Fruit fly (Drosophila melanogaster) whole organism, embryonic: ENCODE results near the gene CG8289.

Source experiments
- CG10147 ChIP-seq: fragments of 200-800 bp; sonication (Bioruptor generic); optimal IDR thresholded peaks from 2 replicates; lab custom pipeline; 2019; ENCODE audit warnings: missing biosample characterization, mild to moderate bottlenecking, missing genetic modification characterization, moderate library complexity
- CG10209 ChIP-seq: fragments of 200-800 bp; sonication (Bioruptor generic); optimal IDR thresholded peaks from 3 replicates; lab custom pipeline; 2017; ENCODE audit warnings: missing biosample characterization, mild to moderate bottlenecking, missing genetic modification characterization, missing genetic modification reagents
- CG10959 ChIP-seq: fragments of 200-800 bp; sonication (Bioruptor generic); IDR thresholded peaks from 2 replicates; pipeline ENCODE4 v1.3.6; 2022; ENCODE audit warnings: missing biosample characterization, missing genetic modification characterization
- CG12155 ChIP-seq: fragments of 200-800 bp; sonication (Bioruptor generic); optimal IDR thresholded peaks from 3 replicates; lab custom pipeline; 2016; ENCODE audit warnings: missing biosample characterization, missing genetic modification characterization
- CG12769 ChIP-seq: fragments of 200-800 bp; sonication (Bioruptor generic); optimal IDR thresholded peaks from 2 replicates; lab custom pipeline; 2019; ENCODE audit warnings: missing biosample characterization, mild to moderate bottlenecking, missing genetic modification characterization, moderate library complexity
- CG16813 ChIP-seq: fragments of 200-800 bp; sonication (Bioruptor generic); IDR thresholded peaks from 3 replicates; pipeline ENCODE4 v1.3.6; 2022; ENCODE audit warnings: missing biosample characterization, missing genetic modification characterization; ENCODE audit not compliant: partially characterized antibody
- CG16863 ChIP-seq: fragments of 200-800 bp; sonication (Bioruptor generic); optimal IDR thresholded peaks from 3 replicates; lab custom pipeline; 2016; ENCODE audit warnings: missing biosample characterization, missing genetic modification characterization
- CG17186 ChIP-seq: fragments of 200-800 bp; sonication (Bioruptor generic); optimal IDR thresholded peaks from 3 replicates; lab custom pipeline; 2017; ENCODE audit warnings: missing biosample characterization, missing genetic modification reagents, missing genetic modification characterization
- CG18476 ChIP-seq: fragments of 200-800 bp; sonication (Bioruptor generic); optimal IDR thresholded peaks from 2 replicates; lab custom pipeline; 2016; ENCODE audit warnings: missing biosample characterization, mild to moderate bottlenecking, missing genetic modification characterization
- CG31388 ChIP-seq: fragments of 200-800 bp; sonication (Bioruptor generic); optimal IDR thresholded peaks from 2 replicates; lab custom pipeline; 2016; ENCODE audit warnings: missing biosample characterization, missing genetic modification characterization
- CG3407 ChIP-seq: fragments of 200-800 bp; sonication (Bioruptor generic); optimal IDR thresholded peaks from 2 replicates; lab custom pipeline; 2018; ENCODE audit warnings: missing biosample characterization, mild to moderate bottlenecking, missing genetic modification characterization
- CG3838 ChIP-seq: fragments of 200-800 bp; sonication (Bioruptor generic); optimal IDR thresholded peaks from 3 replicates; lab custom pipeline; 2016; ENCODE audit warnings: missing biosample characterization, missing genetic modification characterization
- CG4328 ChIP-seq: fragments of 200-800 bp; sonication (Bioruptor generic); optimal IDR thresholded peaks from 3 replicates; lab custom pipeline; 2017; ENCODE audit warnings: missing biosample characterization, missing genetic modification reagents, missing genetic modification characterization
- CG4424 ChIP-seq: fragments of 200-800 bp; sonication (Bioruptor generic); optimal IDR thresholded peaks from 3 replicates; lab custom pipeline; 2016; ENCODE audit warnings: missing biosample characterization, missing genetic modification characterization
- CG6175 ChIP-seq: fragments of 200-800 bp; sonication (Bioruptor generic); IDR thresholded peaks from 3 replicates; pipeline ENCODE4 v1.3.6; 2022; ENCODE audit warnings: missing biosample characterization, missing genetic modification characterization
- CG7556 ChIP-seq: fragments of 200-800 bp; sonication (Bioruptor generic); optimal IDR thresholded peaks from 2 replicates; lab custom pipeline; 2017; ENCODE audit warnings: missing biosample characterization, mild to moderate bottlenecking, missing genetic modification characterization
- CG7839 ChIP-seq: fragments of 200-800 bp; sonication (Bioruptor generic); optimal IDR thresholded peaks from 3 replicates; lab custom pipeline; 2018; ENCODE audit warnings: missing biosample characterization, mild to moderate bottlenecking, missing genetic modification characterization, moderate library complexity
- CG9215 ChIP-seq: fragments of 200-800 bp; sonication (Bioruptor generic); IDR thresholded peaks from 2 replicates; pipeline ENCODE4 v1.3.6; 2022; ENCODE audit warnings: missing biosample characterization, missing genetic modification characterization
- CG9797 ChIP-seq: fragments of 200-800 bp; sonication (Bioruptor generic); optimal IDR thresholded peaks from 3 replicates; lab custom pipeline; 2018; ENCODE audit warnings: missing biosample characterization, mild to moderate bottlenecking, missing genetic modification characterization
- Chrac-16 ChIP-seq: fragments of 200-800 bp; sonication (Bioruptor generic); optimal IDR thresholded peaks from 3 replicates; lab custom pipeline; 2016; ENCODE audit warnings: missing biosample characterization, missing genetic modification characterization
- Deaf1 ChIP-seq: fragments of 200-800 bp; optimal IDR thresholded peaks from 3 replicates; lab custom pipeline; 2019; ENCODE audit warnings: missing biosample characterization, mild to moderate bottlenecking, missing genetic modification characterization, moderate library complexity
- Doc3 ChIP-seq: fragments of 200-800 bp; sonication (Bioruptor generic); IDR thresholded peaks from 3 replicates; pipeline ENCODE4 v1.3.6; 2022; ENCODE audit warnings: missing biosample characterization, missing genetic modification characterization; ENCODE audit not compliant: partially characterized antibody
- Eip74EF ChIP-seq, 2 experiments: fragments of 200-800 bp in 1 of 2; fragments of >200 bp in 1 of 2; sonication (Bioruptor generic) in 1 of 2; optimal IDR thresholded peaks; 2 replicates each; lab custom pipeline; 2017 to 2019; ENCODE audit warnings: missing biosample characterization in 2 of 2, missing genetic modification characterization in 2 of 2, mild to moderate bottlenecking in 1 of 2, moderate library complexity in 1 of 2
- Fer1 ChIP-seq: fragments of 200-800 bp; sonication (Bioruptor generic); optimal IDR thresholded peaks from 2 replicates; lab custom pipeline; 2017; ENCODE audit warnings: missing biosample characterization, mild to moderate bottlenecking, missing genetic modification characterization
- Gsc ChIP-seq: fragments of 200-800 bp; sonication (Bioruptor generic); IDR thresholded peaks from 2 replicates; pipeline ENCODE4 v1.3.6; 2022; ENCODE audit warnings: missing biosample characterization, missing genetic modification characterization
- H15 ChIP-seq: fragments of 200-800 bp; sonication (Bioruptor generic); IDR thresholded peaks from 3 replicates; pipeline ENCODE4 v1.3.6; 2022; ENCODE audit warnings: missing biosample characterization, missing genetic modification characterization
- HLH54F ChIP-seq: fragments of 200-800 bp; sonication (Bioruptor generic); optimal IDR thresholded peaks from 3 replicates; lab custom pipeline; 2016; ENCODE audit warnings: missing biosample characterization, missing genetic modification characterization
- Lhr ChIP-seq: fragments of 200-800 bp; sonication (Bioruptor generic); optimal IDR thresholded peaks from 3 replicates; lab custom pipeline; 2017; ENCODE audit warnings: mild to moderate bottlenecking, missing biosample characterization, missing genetic modification reagents, missing genetic modification characterization
- Lpt ChIP-seq: fragments of >200 bp; optimal IDR thresholded peaks from 2 replicates; lab custom pipeline; 2018; ENCODE audit warnings: missing biosample characterization, missing genetic modification characterization
- Mes4 ChIP-seq: fragments of 200-800 bp; sonication (Bioruptor generic); optimal IDR thresholded peaks from 2 replicates; lab custom pipeline; 2016; ENCODE audit warnings: missing biosample characterization, missing genetic modification characterization
- Rfx ChIP-seq: fragments of 200-800 bp; sonication (Bioruptor generic); IDR thresholded peaks from 2 replicates; pipeline ENCODE4 v1.3.6; 2022; ENCODE audit warnings: missing biosample characterization, missing genetic modification characterization
- cato ChIP-seq: fragments of 200-800 bp; sonication (Bioruptor generic); optimal IDR thresholded peaks from 2 replicates; lab custom pipeline; 2016; ENCODE audit warnings: missing biosample characterization, missing genetic modification characterization, borderline replicate concordance
- ci ChIP-seq: fragments of 200-800 bp; sonication (Bioruptor generic); IDR thresholded peaks from 3 replicates; pipeline ENCODE4 v1.3.6; 2022; ENCODE audit warnings: missing biosample characterization, missing genetic modification characterization
- en ChIP-seq: fragments of 200-800 bp; sonication (Bioruptor generic); optimal IDR thresholded peaks from 2 replicates; lab custom pipeline; 2016; ENCODE audit warnings: missing biosample characterization, missing genetic modification characterization
- ftz-f1 ChIP-seq: fragments of 200-800 bp; sonication (Bioruptor generic); optimal IDR thresholded peaks from 2 replicates; lab custom pipeline; 2016; ENCODE audit warnings: missing biosample characterization, missing genetic modification characterization
- gcm ChIP-seq: fragments of 200-800 bp; sonication (Bioruptor generic); optimal IDR thresholded peaks from 2 replicates; lab custom pipeline; 2019; ENCODE audit warnings: missing biosample characterization, mild to moderate bottlenecking, missing genetic modification characterization, moderate library complexity
- gsb ChIP-seq: fragments of 200-800 bp; sonication (Bioruptor generic); IDR thresholded peaks from 2 replicates; pipeline ENCODE4 v1.3.6; 2022; ENCODE audit warnings: missing biosample characterization, missing genetic modification characterization
- mirr ChIP-seq: fragments of 200-800 bp; sonication (Bioruptor generic); optimal IDR thresholded peaks from 3 replicates; lab custom pipeline; 2018; ENCODE audit warnings: missing biosample characterization, mild to moderate bottlenecking, missing genetic modification characterization
- nerfin-2 ChIP-seq: fragments of 200-800 bp; sonication (Bioruptor generic); IDR thresholded peaks from 2 replicates; pipeline ENCODE4 v1.3.6; 2022; ENCODE audit warnings: missing biosample characterization, missing genetic modification characterization; ENCODE audit not compliant: partially characterized antibody
- pan ChIP-seq, 4 experiments: fragments of >200 bp in 3 of 4; fragments of 200-800 bp in 1 of 4; sonication (Bioruptor generic) in 1 of 4; optimal IDR thresholded peaks in 3 of 4; IDR thresholded peaks in 1 of 4; 2 replicates each; pipeline versions ENCODE4 v1.3.6 to Lab custom; 2017 to 2022; ENCODE audit warnings: missing biosample characterization in 2 of 4, missing genetic modification characterization in 2 of 4, mixed read lengths in 1 of 4
- peb ChIP-seq: fragments of 200-800 bp; sonication (Bioruptor generic); IDR thresholded peaks from 2 replicates; pipeline ENCODE4 v1.3.6; 2022; ENCODE audit warnings: missing biosample characterization, missing genetic modification characterization
- pnt ChIP-seq: fragments of 200-800 bp; sonication (Bioruptor generic); optimal IDR thresholded peaks from 3 replicates; lab custom pipeline; 2016; ENCODE audit warnings: missing biosample characterization, missing genetic modification characterization
- run ChIP-seq: fragments of 200-800 bp; sonication (Bioruptor generic); optimal IDR thresholded peaks from 3 replicates; lab custom pipeline; 2018; ENCODE audit warnings: missing biosample characterization, mild to moderate bottlenecking, missing genetic modification characterization
- sd ChIP-seq: fragments of 200-800 bp; sonication (Bioruptor generic); optimal IDR thresholded peaks from 3 replicates; lab custom pipeline; 2018; ENCODE audit warnings: missing biosample characterization, mild to moderate bottlenecking, missing genetic modification characterization, moderate library complexity
- sima ChIP-seq: fragments of 200-800 bp; sonication (Bioruptor generic); optimal IDR thresholded peaks from 2 replicates; lab custom pipeline; 2016; ENCODE audit warnings: missing biosample characterization, missing genetic modification characterization
- sob ChIP-seq: fragments of 200-800 bp; sonication (Bioruptor generic); IDR thresholded peaks from 2 replicates; pipeline ENCODE4 v1.3.6; 2022; ENCODE audit warnings: missing biosample characterization, missing genetic modification characterization
- sqz ChIP-seq: fragments of 200-800 bp; sonication (Bioruptor generic); optimal IDR thresholded peaks from 3 replicates; lab custom pipeline; 2018; ENCODE audit warnings: missing biosample characterization, mild to moderate bottlenecking, missing genetic modification characterization
- trem ChIP-seq: fragments of 200-800 bp; optimal IDR thresholded peaks from 3 replicates; lab custom pipeline; 2019; ENCODE audit warnings: missing biosample characterization, mild to moderate bottlenecking, missing genetic modification characterization, moderate library complexity
- unpg ChIP-seq: fragments of 200-800 bp; sonication (Bioruptor generic); optimal IDR thresholded peaks from 3 replicates; lab custom pipeline; 2018; ENCODE audit warnings: missing biosample characterization, mild to moderate bottlenecking, missing genetic modification characterization, moderate library complexity

CG8289 gene

DNA sequence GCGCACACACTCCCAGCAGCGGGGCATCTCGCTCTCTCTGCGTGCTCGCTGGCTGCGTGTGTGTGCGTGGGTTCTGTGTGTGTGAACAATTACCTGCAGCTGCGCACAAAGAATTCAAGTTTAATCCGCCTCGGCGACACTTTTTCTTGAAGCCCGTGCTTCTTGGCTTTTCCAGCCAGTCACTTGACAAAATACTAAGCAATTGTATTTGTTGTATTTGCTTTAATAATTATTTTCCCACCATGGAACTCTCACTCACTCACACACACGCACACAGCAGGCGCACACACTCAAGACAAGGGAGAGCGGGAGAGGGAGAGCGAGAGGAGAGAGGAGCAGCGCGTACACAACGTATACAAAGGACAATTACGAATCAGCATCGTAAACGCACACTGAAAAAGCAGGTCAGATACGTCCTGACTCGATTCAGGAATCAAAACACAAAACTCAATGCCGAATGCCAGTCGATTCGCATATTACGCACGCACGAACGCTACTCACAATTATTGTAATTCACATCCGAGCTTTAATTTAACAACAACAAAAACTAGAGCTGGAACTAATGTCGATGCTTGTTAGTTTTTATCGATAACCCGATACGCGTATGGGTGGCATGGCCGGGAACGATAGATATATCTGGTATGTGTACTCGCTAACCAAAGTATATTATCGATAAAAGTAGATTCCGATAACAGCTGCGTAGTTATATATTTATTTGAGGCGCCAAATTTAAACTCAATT, 16.3 kb upstream of the CG8289 start, which contains the start of gene RhoGAPp190 (continued):
- no peak for TF ChIP-seq Lhr (GFP tag; lab: Kevin White, UChicago)
- no peak for TF ChIP-seq Lpt
- no peak for TF ChIP-seq CG10209 (GFP tag; lab: Kevin White, UChicago)
- TF ChIP-seq HLH54F (GFP tag; lab: Kevin White, UChicago), result no peak
- TF ChIP-seq nerfin-2, result peak; percentile 99
- TF ChIP-seq CG12155 (GFP tag; lab: Kevin White, UChicago), result no peak
- no peak for TF ChIP-seq CG4424 (GFP tag; lab: Kevin White, UChicago)
- no peak for TF ChIP-seq en (GFP tag; lab: Kevin White, UChicago)
- peak; percentile 73 for TF ChIP-seq Doc3 (GFP tag; lab: Robert Waterston, UW)
- TF ChIP-seq ci (GFP tag; lab: Robert Waterston, UW), result 0 out of 3 replicates have a peak, but pooled peaks have one; percentile 22
- no peak for TF ChIP-seq CG7556
- no peak for TF ChIP-seq Mes4 (GFP tag; lab: Kevin White, UChicago)
- TF ChIP-seq CG4328 (GFP tag; lab: Kevin White, UChicago), result no peak
- TF ChIP-seq CG3407, result no peak
- TF ChIP-seq trem (tag; lab: Kevin White, UChicago), result peak; percentile 88
- TF ChIP-seq peb (GFP tag; lab: Robert Waterston, UW), result no peak
- no peak for TF ChIP-seq pan (optimal IDR thresholded peaks at IDR 0.05; lab: Kevin White, UChicago)
- no peak for TF ChIP-seq pan (GFP tag; optimal IDR thresholded peaks at IDR 0.05 in 1 of 2, IDR thresholded peaks at IDR 0.05 in 1 of 2)
- peak; percentile 51 for TF ChIP-seq Deaf1 (tag; lab: Kevin White, UChicago)
- no peak for TF ChIP-seq CG7839 (tag; lab: Kevin White, UChicago)
- no peak for TF ChIP-seq gsb (GFP tag; lab: Robert Waterston, UW)
- no peak for TF ChIP-seq CG31388 (GFP tag; lab: Kevin White, UChicago)
- no peak for TF ChIP-seq CG16863 (GFP tag; lab: Kevin White, UChicago)
- no peak for TF ChIP-seq unpg (GFP tag; lab: Kevin White, UChicago)
- 0 out of 2 replicates have a peak, but pooled peaks have one; percentile 10 for TF ChIP-seq Rfx (GFP tag; lab: Robert Waterston, UW)
- TF ChIP-seq Eip74EF (GFP tag; optimal IDR thresholded peaks at IDR 0.05; lab: Kevin White, UChicago), result peak in 1 of 2 experiments; percentile 76
- TF ChIP-seq CG16813 (GFP tag; lab: Robert Waterston, UW), result peak; percentile 86
- TF ChIP-seq CG10959 (GFP tag; lab: Robert Waterston, UW), result no peak
- no peak for TF ChIP-seq run (tag; lab: Kevin White, UChicago)
- no peak for TF ChIP-seq CG12769 (tag; lab: Kevin White, UChicago)
- peak; percentile 45 for TF ChIP-seq CG9797 (GFP tag; lab: Kevin White, UChicago)
- no peak for TF ChIP-seq CG3838 (GFP tag; lab: Kevin White, UChicago)
- no peak for TF ChIP-seq CG18476
- peak; percentile 72 for TF ChIP-seq sd (tag; lab: Kevin White, UChicago)
- no peak for TF ChIP-seq cato (GFP tag; lab: Kevin White, UChicago)
- TF ChIP-seq mirr, result no peak
- no peak for TF ChIP-seq Gsc
- no peak for TF ChIP-seq CG6175 (GFP tag; lab: Robert Waterston, UW)
- no peak for TF ChIP-seq ftz-f1
- TF ChIP-seq gcm, result no peak
- TF ChIP-seq sob (GFP tag; lab: Robert Waterston, UW), result peak; percentile 58; the same call in 1 of the 2 replicates
- TF ChIP-seq Fer1 (GFP tag; lab: Kevin White, UChicago), result no peak
- TF ChIP-seq H15 (GFP tag; lab: Robert Waterston, UW), result no peak
- no peak for TF ChIP-seq Chrac-16 (GFP tag; lab: Kevin White, UChicago)
- no peak for TF ChIP-seq CG9215 (GFP tag; lab: Robert Waterston, UW)
- TF ChIP-seq CG10147 (GFP tag; lab: Kevin White, UChicago), result no peak
- TF ChIP-seq CG17186 (GFP tag; lab: Kevin White, UChicago), result peak; percentile 41
- no peak for TF ChIP-seq sqz (GFP tag; lab: Kevin White, UChicago)
- no peak for TF ChIP-seq pnt (GFP tag; lab: Kevin White, UChicago)
- no peak for TF ChIP-seq sima
